Fruit fly (Drosophila melanogaster) whole organism, embryonic: ENCODE measurements around the gene CG13039.

Experiments
- CG1024 ChIP-seq: fragments of 200-800 bp; sonication (Bioruptor generic); IDR thresholded peaks from 2 replicates; pipeline ENCODE4 v1.3.6; 2022; ENCODE audit warnings: missing biosample characterization, missing genetic modification characterization
- CG13123 ChIP-seq: fragments of 200-800 bp; sonication (Bioruptor generic); optimal IDR thresholded peaks from 2 replicates; lab custom pipeline; 2016; ENCODE audit warnings: missing biosample characterization, missing genetic modification characterization
- CG14014 ChIP-seq: fragments of 200-800 bp; sonication (Bioruptor generic); IDR thresholded peaks from 2 replicates; pipeline ENCODE4 v1.3.6; 2022; ENCODE audit warnings: missing biosample characterization, missing genetic modification characterization
- CG14441 ChIP-seq: fragments of 200-800 bp; sonication (Bioruptor generic); IDR thresholded peaks from 2 replicates; pipeline ENCODE4 v1.3.6; 2022; ENCODE audit warnings: missing biosample characterization, missing genetic modification characterization
- CG17361 ChIP-seq: fragments of 200-800 bp; sonication (Bioruptor generic); IDR thresholded peaks from 3 replicates; pipeline ENCODE4 v1.3.6; 2022; ENCODE audit warnings: missing biosample characterization, missing genetic modification characterization
- CG17912 ChIP-seq: fragments of 200-800 bp; sonication (Bioruptor generic); optimal IDR thresholded peaks from 2 replicates; lab custom pipeline; 2018; ENCODE audit warnings: missing biosample characterization, mild to moderate bottlenecking, missing genetic modification characterization
- CG1832 ChIP-seq: fragments of 200-800 bp; sonication (Bioruptor generic); optimal IDR thresholded peaks from 2 replicates; lab custom pipeline; 2017; ENCODE audit warnings: missing biosample characterization, mild to moderate bottlenecking, missing genetic modification characterization, inconsistent platforms
- CG18599 ChIP-seq: fragments of 200-800 bp; sonication (Bioruptor generic); optimal IDR thresholded peaks from 3 replicates; lab custom pipeline; 2017; ENCODE audit warnings: missing biosample characterization, missing genetic modification characterization, mild to moderate bottlenecking, moderate library complexity, missing genetic modification reagents
- CG2202 ChIP-seq: fragments of 200-800 bp; sonication (Bioruptor generic); optimal IDR thresholded peaks from 2 replicates; lab custom pipeline; 2018; ENCODE audit warnings: missing biosample characterization, mild to moderate bottlenecking, missing genetic modification characterization
- CG2889 ChIP-seq: fragments of 200-800 bp; sonication (Bioruptor generic); IDR thresholded peaks from 3 replicates; pipeline ENCODE4 v1.3.6; 2022; ENCODE audit warnings: missing biosample characterization, missing genetic modification characterization
- CG3163 ChIP-seq: fragments of 200-800 bp; sonication (Bioruptor generic); optimal IDR thresholded peaks from 3 replicates; lab custom pipeline; 2016; ENCODE audit warnings: missing biosample characterization, missing genetic modification characterization
- CG32532 ChIP-seq: fragments of 200-800 bp; sonication (Bioruptor generic); IDR thresholded peaks from 2 replicates; pipeline ENCODE4 v1.3.6; 2022; ENCODE audit warnings: missing biosample characterization, missing genetic modification characterization
- CG33557 ChIP-seq: fragments of 200-800 bp; sonication (Bioruptor generic); optimal IDR thresholded peaks from 2 replicates; lab custom pipeline; 2019; ENCODE audit warnings: missing biosample characterization, mild to moderate bottlenecking, missing genetic modification characterization, moderate library complexity
- CG3726 ChIP-seq: fragments of 200-800 bp; sonication (Bioruptor generic); IDR thresholded peaks from 3 replicates; pipeline ENCODE4, ENCODE4 v1.3.6; 2022; ENCODE audit warnings: missing biosample characterization, missing genetic modification characterization
- CG4404 ChIP-seq: fragments of 200-800 bp; sonication (Bioruptor generic); IDR thresholded peaks from 2 replicates; pipeline ENCODE4 v1.3.6; 2022; ENCODE audit warnings: missing biosample characterization, missing genetic modification characterization
- CG4424 ChIP-seq: fragments of 200-800 bp; sonication (Bioruptor generic); optimal IDR thresholded peaks from 3 replicates; lab custom pipeline; 2016; ENCODE audit warnings: missing biosample characterization, missing genetic modification characterization
- CG7357 ChIP-seq: fragments of 200-800 bp; sonication (Bioruptor generic); IDR thresholded peaks from 3 replicates; pipeline ENCODE4 v1.3.6; 2022; ENCODE audit warnings: missing biosample characterization, missing genetic modification characterization
- CG7745 ChIP-seq: fragments of 200-800 bp; sonication (Bioruptor generic); optimal IDR thresholded peaks from 2 replicates; lab custom pipeline; 2018; ENCODE audit warnings: missing biosample characterization, mild to moderate bottlenecking, missing genetic modification characterization, moderate library complexity
- CG7786 ChIP-seq: fragments of 200-800 bp; sonication (Bioruptor generic); optimal IDR thresholded peaks from 2 replicates; lab custom pipeline; 2016; ENCODE audit warnings: missing biosample characterization, missing genetic modification characterization
- CG7928 ChIP-seq: fragments of 200-800 bp; sonication (Bioruptor generic); optimal IDR thresholded peaks from 2 replicates; lab custom pipeline; 2017; ENCODE audit warnings: missing biosample characterization, mild to moderate bottlenecking, missing genetic modification characterization
- CG7987 ChIP-seq: fragments of 200-800 bp; sonication (Bioruptor generic); optimal IDR thresholded peaks from 2 replicates; lab custom pipeline; 2018; ENCODE audit warnings: missing biosample characterization, mild to moderate bottlenecking, missing genetic modification characterization, moderate library complexity
- CG9609 ChIP-seq: fragments of 200-800 bp; sonication (Bioruptor generic); optimal IDR thresholded peaks from 3 replicates; lab custom pipeline; 2016; ENCODE audit warnings: missing biosample characterization, missing genetic modification characterization
- Dek ChIP-seq: fragments of 200-800 bp; sonication (Bioruptor generic); optimal IDR thresholded peaks from 3 replicates; lab custom pipeline; 2019; ENCODE audit warnings: missing biosample characterization, mild to moderate bottlenecking, missing genetic modification characterization, moderate library complexity
- Dip2 ChIP-seq: fragments of 200-800 bp; sonication (Bioruptor generic); IDR thresholded peaks from 2 replicates; pipeline ENCODE4 v1.3.6; 2022; ENCODE audit warnings: missing biosample characterization, missing genetic modification characterization
- Elba2 ChIP-seq: fragments of 200-800 bp; sonication (Bioruptor generic); optimal IDR thresholded peaks from 3 replicates; lab custom pipeline; 2016; ENCODE audit warnings: missing biosample characterization, missing genetic modification characterization
- HLH3B ChIP-seq: fragments of 200-800 bp; sonication (Bioruptor generic); IDR thresholded peaks from 2 replicates; pipeline ENCODE4 v1.3.6; 2022; ENCODE audit warnings: missing biosample characterization, missing genetic modification characterization
- Lim3 ChIP-seq: fragments of 200-800 bp; sonication (Bioruptor generic); IDR thresholded peaks from 2 replicates; pipeline ENCODE4 v1.3.6; 2022; ENCODE audit warnings: missing biosample characterization, missing genetic modification characterization
- NFAT ChIP-seq: fragments of 200-800 bp; sonication (Bioruptor generic); IDR thresholded peaks from 2 replicates; pipeline ENCODE4 v1.3.6; 2022; ENCODE audit warnings: missing biosample characterization, missing genetic modification characterization
- Ssrp ChIP-seq: fragments of 200-800 bp; sonication (Bioruptor generic); optimal IDR thresholded peaks from 2 replicates; lab custom pipeline; 2018; ENCODE audit warnings: missing biosample characterization, mild to moderate bottlenecking, missing genetic modification characterization, moderate library complexity
- ab ChIP-seq: fragments of 200-800 bp; sonication (Bioruptor generic); optimal IDR thresholded peaks from 2 replicates; lab custom pipeline; 2016; ENCODE audit warnings: missing biosample characterization, missing genetic modification characterization
- bbx ChIP-seq: fragments of 200-800 bp; sonication (Bioruptor generic); IDR thresholded peaks from 2 replicates; pipeline ENCODE4 v1.3.6; 2022; ENCODE audit warnings: missing biosample characterization, missing genetic modification characterization; ENCODE audit not compliant: partially characterized antibody
- cato ChIP-seq: fragments of 200-800 bp; sonication (Bioruptor generic); optimal IDR thresholded peaks from 2 replicates; lab custom pipeline; 2016; ENCODE audit warnings: missing biosample characterization, missing genetic modification characterization, borderline replicate concordance
- caup ChIP-seq: fragments of 200-800 bp; sonication (Bioruptor generic); optimal IDR thresholded peaks from 3 replicates; lab custom pipeline; 2017; ENCODE audit warnings: missing biosample characterization, mild to moderate bottlenecking, missing genetic modification characterization, moderate library complexity; ENCODE audit not compliant: severe bottlenecking
- dati ChIP-seq: fragments of 200-800 bp; sonication (Bioruptor generic); IDR thresholded peaks from 2 replicates; pipeline ENCODE4 v1.3.6; 2022; ENCODE audit warnings: missing biosample characterization, missing genetic modification characterization
- hb ChIP-seq: fragments of 200-800 bp; sonication (Bioruptor generic); IDR thresholded peaks from 3 replicates; pipeline ENCODE4 v1.3.6; 2022; ENCODE audit warnings: missing biosample characterization, missing genetic modification characterization; ENCODE audit not compliant: partially characterized antibody
- jigr1 ChIP-seq: fragments of 200-800 bp; sonication (Bioruptor generic); IDR thresholded peaks from 3 replicates; pipeline ENCODE4 v1.3.6; 2022; ENCODE audit warnings: missing biosample characterization, missing genetic modification characterization
- knrl ChIP-seq: fragments of 200-800 bp; sonication (Bioruptor generic); IDR thresholded peaks from 3 replicates; pipeline ENCODE4 v1.3.6; 2022; ENCODE audit warnings: missing biosample characterization, missing genetic modification characterization; ENCODE audit not compliant: partially characterized antibody
- lmd ChIP-seq: fragments of 200-800 bp; sonication (Bioruptor generic); IDR thresholded peaks from 2 replicates; pipeline ENCODE4 v1.3.6; 2022; ENCODE audit warnings: missing biosample characterization, missing genetic modification characterization
- nerfin-2 ChIP-seq: fragments of 200-800 bp; sonication (Bioruptor generic); IDR thresholded peaks from 2 replicates; pipeline ENCODE4 v1.3.6; 2022; ENCODE audit warnings: missing biosample characterization, missing genetic modification characterization; ENCODE audit not compliant: partially characterized antibody
- nom ChIP-seq: fragments of 200-800 bp; sonication (Bioruptor generic); optimal IDR thresholded peaks from 2 replicates; lab custom pipeline; 2017; ENCODE audit warnings: missing biosample characterization, missing genetic modification characterization, mild to moderate bottlenecking, moderate library complexity, missing genetic modification reagents
- org-1 ChIP-seq: fragments of 200-800 bp; sonication (Bioruptor generic); optimal IDR thresholded peaks from 2 replicates; lab custom pipeline; 2017; ENCODE audit warnings: missing biosample characterization, missing genetic modification characterization
- pum ChIP-seq: fragments of 200-800 bp; sonication (Bioruptor generic); optimal IDR thresholded peaks from 2 replicates; lab custom pipeline; 2016; ENCODE audit warnings: missing biosample characterization, missing genetic modification characterization
- rib ChIP-seq: fragments of 200-800 bp; sonication (Bioruptor generic); IDR thresholded peaks from 2 replicates; pipeline ENCODE4 v1.3.6; 2022; ENCODE audit warnings: missing biosample characterization, missing genetic modification characterization
- row ChIP-seq: fragments of 200-800 bp; sonication (Bioruptor generic); IDR thresholded peaks from 3 replicates; pipeline ENCODE4 v1.3.6; 2022; ENCODE audit warnings: missing biosample characterization, missing genetic modification characterization
- stwl ChIP-seq: fragments of 200-800 bp; sonication (Bioruptor generic); optimal IDR thresholded peaks from 3 replicates; lab custom pipeline; 2018; ENCODE audit warnings: missing biosample characterization, mild to moderate bottlenecking, missing genetic modification characterization, moderate library complexity
- tio ChIP-seq: fragments of 200-800 bp; sonication (Bioruptor generic); optimal IDR thresholded peaks from 2 replicates; lab custom pipeline; 2017; ENCODE audit warnings: missing biosample characterization, missing genetic modification characterization, inconsistent platforms
- twi ChIP-seq: fragments of 200-800 bp; optimal IDR thresholded peaks from 2 replicates; lab custom pipeline; 2019; ENCODE audit warnings: missing biosample characterization, mild to moderate bottlenecking, missing genetic modification characterization, moderate library complexity
- unpg ChIP-seq: fragments of 200-800 bp; sonication (Bioruptor generic); optimal IDR thresholded peaks from 3 replicates; lab custom pipeline; 2018; ENCODE audit warnings: missing biosample characterization, mild to moderate bottlenecking, missing genetic modification characterization, moderate library complexity
- vfl ChIP-seq: fragments of 200-800 bp; sonication (Bioruptor generic); optimal IDR thresholded peaks from 2 replicates; lab custom pipeline; 2016; ENCODE audit warnings: missing biosample characterization, missing genetic modification characterization
- wdn ChIP-seq: fragments of 200-800 bp; sonication (Bioruptor generic); IDR thresholded peaks from 2 replicates; pipeline ENCODE4 v1.3.6; 2022; ENCODE audit warnings: missing biosample characterization, missing genetic modification characterization

Gene CG13039

dm6 chr3L:16328207-16328891 lies 1.8 kb upstream of the CG13039 start, which contains the start of gene CG13058 (continued):
- TF ChIP-seq CG1832 (GFP tag; lab: Kevin White, UChicago) (no peak), CG2889 (GFP tag; lab: Robert Waterston, UW) (0 out of 3 replicates have a peak, but pooled peaks have one; percentile 34), CG2202 (no peak), rib (no peak), CG14441 (GFP tag; lab: Robert Waterston, UW) (0 out of 2 replicates have a peak, but pooled peaks have one; percentile 41), CG18599 (peak; percentile 78), CG14014 (GFP tag; lab: Robert Waterston, UW) (peak; percentile 82), ab (no peak), CG3726 (no peak), unpg (GFP tag; lab: Kevin White, UChicago) (peak; percentile 67), CG4404 (no peak), CG7786 (GFP tag; lab: Kevin White, UChicago) (peak; percentile 61), twi (no peak), CG7745 (no peak), wdn (GFP tag; lab: Robert Waterston, UW) (0 out of 2 replicates have a peak, but pooled peaks have one; percentile 60), CG1024 (GFP tag; lab: Robert Waterston, UW) (peak; percentile 59), CG3163 (GFP tag; lab: Kevin White, UChicago) (no peak), nom (no peak), CG33557 (no peak), CG9609 (GFP tag; lab: Kevin White, UChicago) (peak; percentile 61), dati (GFP tag; lab: Robert Waterston, UW) (no peak), pum (GFP tag; lab: Kevin White, UChicago) (no peak), CG7928 (GFP tag; lab: Kevin White, UChicago) (peak; percentile 25), row (peak; percentile 83), CG17361 (GFP tag; lab: Robert Waterston, UW) (peak; percentile 60; the same call in 2 of the 3 replicates), Lim3 (GFP tag; lab: Robert Waterston, UW) (peak; percentile 44; the same call in 1 of the 2 replicates), CG7357 (GFP tag; lab: Robert Waterston, UW) (0 out of 3 replicates have a peak, but pooled peaks have one; percentile 41), stwl (tag; lab: Kevin White, UChicago) (no peak), NFAT (GFP tag; lab: Robert Waterston, UW) (no peak), tio (GFP tag; lab: Kevin White, UChicago) (peak; percentile 2), hb (GFP tag; lab: Robert Waterston, UW) (no peak), Elba2 (GFP tag; lab: Kevin White, UChicago) (no peak), CG17912 (GFP tag; lab: Kevin White, UChicago) (no peak), HLH3B (peak; percentile 78), Dip2 (GFP tag; lab: Robert Waterston, UW) (no peak), CG7987 (GFP tag; lab: Kevin White, UChicago) (peak; percentile 9), vfl (GFP tag; lab: Kevin White, UChicago) (peak; percentile 14), CG4424 (GFP tag; lab: Kevin White, UChicago) (peak; percentile 22), nerfin-2 (no peak), caup (peak; percentile 62), lmd (GFP tag; lab: Robert Waterston, UW) (peak; percentile 67), CG32532 (GFP tag; lab: Robert Waterston, UW) (no peak), CG13123 (GFP tag; lab: Kevin White, UChicago) (no peak), knrl (no peak), Ssrp (tag; lab: Kevin White, UChicago) (no peak), cato (GFP tag; lab: Kevin White, UChicago) (no peak), bbx (GFP tag; lab: Robert Waterston, UW) (no peak), jigr1 (no peak), Dek (peak; percentile 60), org-1 (GFP tag; lab: Kevin White, UChicago) (peak; percentile 50)
